Worm (Caenorhabditis elegans) whole organism, early embryonic: ENCODE measurements around the gene Y66H1A.8.

Source experiments
- B0310.2 ChIP-seq: sonication (generic microtip); optimal IDR thresholded peaks from 2 replicates; lab custom pipeline; 2016; ENCODE audit warnings: mild to moderate bottlenecking, missing genetic modification characterization, missing compliant biosample characterization
- F13C5.2 ChIP-seq: sonication (generic microtip); optimal IDR thresholded peaks from 2 replicates; lab custom pipeline; 2017; ENCODE audit warnings: mild to moderate bottlenecking, missing genetic modification characterization, inconsistent platforms, missing compliant biosample characterization
- aly-1 ChIP-seq: sonication (generic microtip); optimal IDR thresholded peaks from 2 replicates; lab custom pipeline; 2016; ENCODE audit warnings: missing genetic modification characterization, missing compliant biosample characterization
- ama-1 ChIP-seq: fragments of 150-350 bp; optimal IDR thresholded peaks from 2 replicates; lab custom pipeline; 2014
- ceh-13 ChIP-seq: fragments of 200-800 bp; sonication (Bioruptor generic); optimal IDR thresholded peaks from 2 replicates; lab custom pipeline; 2018; ENCODE audit warnings: mild to moderate bottlenecking, missing genetic modification characterization, missing compliant biosample characterization
- ceh-36 ChIP-seq: sonication (generic microtip); optimal IDR thresholded peaks from 2 replicates; lab custom pipeline; 2016; ENCODE audit warnings: missing genetic modification characterization, inconsistent platforms, missing compliant biosample characterization
- ets-7 ChIP-seq: sonication (generic microtip); optimal IDR thresholded peaks from 2 replicates; lab custom pipeline; 2016; ENCODE audit warnings: missing genotype, missing genetic modification characterization, missing compliant biosample characterization
- flt-1 ChIP-seq: fragments of 200-800 bp; sonication (Bioruptor generic); IDR thresholded peaks from 2 replicates; pipeline ENCODE4 v1.3.6; 2022; ENCODE audit warnings: missing genetic modification characterization, missing compliant biosample characterization
- hmbx-1 ChIP-seq: sonication (generic microtip); optimal IDR thresholded peaks from 2 replicates; lab custom pipeline; 2016; ENCODE audit warnings: mild to moderate bottlenecking, missing genetic modification characterization, missing compliant biosample characterization
- hmg-4 ChIP-seq: fragments of 200-800 bp; sonication (Bioruptor generic); optimal IDR thresholded peaks from 2 replicates; lab custom pipeline; 2018; ENCODE audit warnings: mild to moderate bottlenecking, missing genetic modification characterization, missing compliant biosample characterization
- hnd-1 ChIP-seq: sonication (generic microtip); optimal IDR thresholded peaks from 2 replicates; lab custom pipeline; 2016; ENCODE audit warnings: missing genetic modification characterization, missing compliant biosample characterization
- pes-1 ChIP-seq: fragments of 200-800 bp; sonication (Bioruptor generic); IDR thresholded peaks from 2 replicates; pipeline ENCODE4 v1.3.6; 2022; ENCODE audit warnings: missing genetic modification reagents, missing genetic modification characterization, missing compliant biosample characterization
- scrt-1 ChIP-seq: fragments of 200-800 bp; sonication (Bioruptor generic); IDR thresholded peaks from 2 replicates; pipeline ENCODE4 v1.3.6; 2022; ENCODE audit warnings: missing genetic modification characterization, missing compliant biosample characterization
- sea-1 ChIP-seq: fragments of 200-800 bp; sonication (Bioruptor generic); conservative IDR thresholded peaks from 2 replicates; pipeline ENCODE4 v1.3.6; 2022; ENCODE audit warnings: missing genetic modification characterization, missing compliant biosample characterization
- tbx-11 ChIP-seq: fragments of 200-800 bp; sonication (Bioruptor generic); IDR thresholded peaks from 2 replicates; pipeline ENCODE4 v1.3.6; 2022; ENCODE audit warnings: missing genetic modification characterization, missing compliant biosample characterization
- tbx-37 ChIP-seq: fragments of 200-800 bp; sonication (Bioruptor generic); conservative IDR thresholded peaks from 2 replicates; pipeline ENCODE4 v1.3.6; 2022; ENCODE audit warnings: missing genetic modification reagents, missing genetic modification characterization, missing compliant biosample characterization
- tra-4 ChIP-seq: sonication (generic microtip); optimal IDR thresholded peaks from 2 replicates; lab custom pipeline; 2017; ENCODE audit warnings: missing genetic modification characterization, missing compliant biosample characterization

Y66H1A.8 gene

DNA sequence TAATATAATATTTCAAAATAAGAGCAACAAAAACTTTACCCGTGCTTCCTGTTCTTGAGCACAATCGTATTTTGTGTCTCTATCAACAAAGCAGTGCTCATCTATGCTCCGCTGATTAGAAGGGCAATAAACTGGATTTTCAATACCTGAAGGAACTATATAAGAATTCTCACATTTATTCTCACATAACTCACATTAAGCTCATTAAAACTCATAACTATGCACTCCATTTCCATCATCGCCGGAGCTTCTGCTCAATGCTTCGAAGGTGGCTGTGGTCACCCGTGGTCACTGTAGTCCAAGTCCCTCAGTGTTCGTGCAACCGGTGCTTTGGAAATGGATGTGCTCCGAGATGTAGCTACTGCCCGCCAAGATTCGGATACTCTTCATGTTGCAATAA lies at the start of gene Y66H1A.8, which contains the start of gene M04G7.5:
TSS of gene Y66H1A.8 (minus strand) at position 101 of the 400 bp plus-strand sequence.
TSS of gene M04G7.5 (plus strand) at position 258 of the 400 bp plus-strand sequence.
- no peak for TF ChIP-seq ama-1
- no peak for TF ChIP-seq ceh-36 (tag; lab: Kevin White, UChicago)
- TF ChIP-seq sea-1 (GFP tag; lab: Robert Waterston, UW): no peak
- no peak for TF ChIP-seq tbx-37 (GFP tag; lab: Robert Waterston, UW)
- no peak for TF ChIP-seq B0310.2 (tag; lab: Kevin White, UChicago)
- TF ChIP-seq tbx-11: no peak
- TF ChIP-seq ceh-13: no peak

ce11 chrIV:504495-504894 lies 49.8 kb upstream of the Y66H1A.8 start:
- TF ChIP-seq tbx-37 (GFP tag; lab: Robert Waterston, UW) (no peak), pes-1 (no peak), ceh-36 (tag; lab: Kevin White, UChicago) (no peak), sea-1 (GFP tag; lab: Robert Waterston, UW) (no peak), aly-1 (tag; lab: Kevin White, UChicago) (no peak), tra-4 (no peak), B0310.2 (tag; lab: Kevin White, UChicago) (no peak), ceh-13 (no peak), flt-1 (GFP tag; lab: Robert Waterston, UW) (no peak), hmbx-1 (tag; lab: Kevin White, UChicago) (no peak), scrt-1 (GFP tag; lab: Robert Waterston, UW) (no peak), ama-1 (no peak), ets-7 (no peak), hnd-1 (tag; lab: Kevin White, UChicago) (no peak), F13C5.2 (no peak), tbx-11 (no peak), hmg-4 (GFP tag; lab: Kevin White, UChicago) (no peak)

ce11 chrIV:497155-497554 lies 42.4 kb upstream of the Y66H1A.8 start:
- TF ChIP-seq ceh-36 (tag; lab: Kevin White, UChicago) (peak; percentile 48), tbx-11 (no peak)

ce11 chrIV:484768-485167 lies 30.1 kb upstream of the Y66H1A.8 start:
- TF ChIP-seq hmbx-1 (tag; lab: Kevin White, UChicago) (no peak), ceh-36 (tag; lab: Kevin White, UChicago) (peak; percentile 58)

ce11 chrIV:484004-484403 lies 29.3 kb upstream of the Y66H1A.8 start:
- TF ChIP-seq sea-1 (GFP tag; lab: Robert Waterston, UW) (no peak), ets-7 (no peak), ceh-13 (no peak), aly-1 (tag; lab: Kevin White, UChicago) (no peak), hmbx-1 (tag; lab: Kevin White, UChicago) (no peak), ama-1 (no peak), tra-4 (no peak), B0310.2 (tag; lab: Kevin White, UChicago) (no peak), pes-1 (no peak), scrt-1 (GFP tag; lab: Robert Waterston, UW) (no peak)

ce11 chrIV:481067-481466 lies 26.4 kb upstream of the Y66H1A.8 start, which contains the start of gene npr-37:
npr-37 (minus strand) TSS chrIV:481167.
- TF ChIP-seq pes-1 (no peak), hnd-1 (tag; lab: Kevin White, UChicago) (no peak), tra-4 (no peak), scrt-1 (GFP tag; lab: Robert Waterston, UW) (no peak), B0310.2 (tag; lab: Kevin White, UChicago) (no peak), hmbx-1 (tag; lab: Kevin White, UChicago) (no peak), ceh-13 (no peak), tbx-37 (GFP tag; lab: Robert Waterston, UW) (no peak), sea-1 (GFP tag; lab: Robert Waterston, UW) (no peak), ceh-36 (tag; lab: Kevin White, UChicago) (no peak), ama-1 (no peak), aly-1 (tag; lab: Kevin White, UChicago) (no peak), F13C5.2 (no peak), hmg-4 (GFP tag; lab: Kevin White, UChicago) (no peak), tbx-11 (no peak), flt-1 (GFP tag; lab: Robert Waterston, UW) (no peak), ets-7 (no peak)

- TF ChIP-seq hmg-4 (GFP tag; lab: Kevin White, UChicago) (no peak), B0310.2 (tag; lab: Kevin White, UChicago) (no peak)
These were observed 13.6 kb upstream of the Y66H1A.8 start for ce11 chrIV:468307-468706.

ce11 chrIV:467291-467690 lies 12.6 kb upstream of the Y66H1A.8 start:
- TF ChIP-seq hnd-1 (tag; lab: Kevin White, UChicago) (no peak), pes-1 (no peak), ama-1 (no peak), sea-1 (GFP tag; lab: Robert Waterston, UW) (no peak), ceh-36 (tag; lab: Kevin White, UChicago) (no peak)

ce11 chrIV:466569-466968 lies 11.9 kb upstream of the Y66H1A.8 start:
- TF ChIP-seq F13C5.2 (no peak), ama-1 (no peak), sea-1 (GFP tag; lab: Robert Waterston, UW) (no peak), hnd-1 (tag; lab: Kevin White, UChicago) (no peak), ceh-36 (tag; lab: Kevin White, UChicago) (no peak), ceh-13 (no peak), tbx-37 (GFP tag; lab: Robert Waterston, UW) (no peak), aly-1 (tag; lab: Kevin White, UChicago) (no peak), tbx-11 (no peak), pes-1 (no peak), scrt-1 (GFP tag; lab: Robert Waterston, UW) (no peak), ets-7 (no peak)
